Fruit fly (Drosophila melanogaster): ENCODE data around the gene CG32187.

dm6 chr3L:17806357-17807025, at the start of gene CG32187:
- TF ChIP-seq psq (optimal IDR thresholded peaks at IDR 0.05) (no peak), CG8478 (optimal IDR thresholded peaks at IDR 0.05) (no peak), pan (optimal IDR thresholded peaks at IDR 0.05) (no peak), Dll (optimal IDR thresholded peaks at IDR 0.05) (no peak), EcR (GFP tag; optimal IDR thresholded peaks at IDR 0.05) (no peak)

Data from whole organism.